Worm (Caenorhabditis elegans) whole organism, L2 larva: ENCODE measurements around the gene Y48E1B.8.
A peak's percentile ranks its signal among the peaks of the same experiment; 100 is the strongest.

Experiments
- ama-1 ChIP-seq: fragments of 150-350 bp; optimal IDR thresholded peaks from 2 replicates; lab custom pipeline; 2018; ENCODE audit warnings: inconsistent platforms
- mab-5 ChIP-seq: fragments of 150-350 bp; optimal IDR thresholded peaks from 2 replicates; lab custom pipeline; 2014; ENCODE audit warnings: missing biosample characterization, missing genetic modification characterization
- mdl-1 ChIP-seq, 2 experiments: fragments of 150-350 bp in 1 of 2; sonication (generic microtip) in 1 of 2; optimal IDR thresholded peaks; 2 replicates each; lab custom pipeline; 2017; ENCODE audit warnings: missing biosample characterization in 2 of 2, missing genetic modification characterization in 2 of 2
- nhr-10 ChIP-seq: sonication (generic microtip); optimal IDR thresholded peaks from 2 replicates; lab custom pipeline; 2017; ENCODE audit warnings: missing biosample characterization, missing genetic modification characterization
- nhr-11 ChIP-seq: fragments of 150-350 bp; optimal IDR thresholded peaks from 2 replicates; lab custom pipeline; 2014; ENCODE audit warnings: missing biosample characterization, missing genetic modification characterization
- nhr-237 ChIP-seq: fragments of 150-350 bp; optimal IDR thresholded peaks from 2 replicates; lab custom pipeline; 2014; ENCODE audit warnings: missing biosample characterization, missing genetic modification characterization
- peb-1 ChIP-seq: fragments of 150-350 bp; optimal IDR thresholded peaks from 2 replicates; lab custom pipeline; 2014; ENCODE audit warnings: missing biosample characterization, missing genetic modification characterization
- snpc-4 ChIP-seq: fragments of 150-350 bp; optimal IDR thresholded peaks from 2 replicates; lab custom pipeline; 2014; ENCODE audit warnings: missing biosample characterization, missing genetic modification characterization
- unc-39 ChIP-seq: fragments of 150-350 bp; optimal IDR thresholded peaks from 2 replicates; lab custom pipeline; 2014; ENCODE audit warnings: missing biosample characterization, missing genetic modification characterization
- unc-62 ChIP-seq: fragments of 150-350 bp; optimal IDR thresholded peaks from 2 replicates; lab custom pipeline; 2014; ENCODE audit warnings: missing biosample characterization, missing genetic modification reagents, missing genetic modification characterization
- ztf-1 ChIP-seq: fragments of 200-800 bp; sonication (Bioruptor generic); conservative IDR thresholded peaks from 2 replicates; pipeline ENCODE4 v1.3.6; 2022; ENCODE audit warnings: missing genetic modification characterization, missing compliant biosample characterization

DNA sequence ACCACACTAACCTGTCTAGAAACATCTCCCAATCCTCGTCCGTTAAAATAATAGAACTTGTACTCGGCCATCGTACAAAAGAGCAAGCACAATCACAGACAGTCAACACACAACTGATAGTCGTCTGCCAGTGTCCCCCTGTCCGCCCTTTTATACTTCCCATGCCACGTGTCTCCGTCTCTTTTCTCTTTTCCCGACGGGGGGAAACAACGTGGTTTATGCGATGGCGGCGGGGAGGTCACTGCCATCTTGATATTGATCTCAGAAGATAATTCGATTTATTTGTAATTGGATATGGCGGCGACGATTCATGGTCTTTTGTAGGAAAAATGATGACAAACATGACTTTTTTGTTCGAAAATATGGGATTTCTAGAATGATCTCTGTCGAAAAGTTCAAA, 24.1 kb downstream of the Y48E1B.8 start, which contains the start of gene gst-20:
- TF ChIP-seq nhr-237: no peak
- TF ChIP-seq unc-39 (tag; lab: Kevin White, UChicago): no peak
- no peak for TF ChIP-seq nhr-11 (tag; lab: Kevin White, UChicago)
- no peak for TF ChIP-seq ztf-1 (GFP tag; lab: Robert Waterston, UW)
- no peak for TF ChIP-seq ama-1
- TF ChIP-seq unc-62: no peak
- no peak for TF ChIP-seq nhr-10 (tag; lab: Kevin White, UChicago)
- no peak for TF ChIP-seq peb-1 (tag; lab: Kevin White, UChicago)
- TF ChIP-seq mab-5: no peak
- TF ChIP-seq mdl-1 (tag; optimal IDR thresholded peaks at IDR 0.05; lab: Kevin White, UChicago): peak; percentile 35 to 76
- no peak for TF ChIP-seq snpc-4 (tag; lab: Kevin White, UChicago)
